Fruit fly (Drosophila melanogaster) whole organism, adult: Measurements from ENCODE around the gene CG5776.

Source experiments
- CG11617 ChIP-seq: fragments of 200-800 bp; sonication (Bioruptor generic); optimal IDR thresholded peaks from 2 replicates; lab custom pipeline; 2017; ENCODE audit warnings: mild to moderate bottlenecking, missing biosample characterization, missing genetic modification reagents, missing genetic modification characterization
- CG12768 ChIP-seq: fragments of 200-800 bp; sonication (Bioruptor generic); optimal IDR thresholded peaks from 2 replicates; lab custom pipeline; 2017; ENCODE audit warnings: missing biosample characterization, missing genetic modification characterization, mild to moderate bottlenecking, moderate library complexity, missing genetic modification reagents
- CG14711 ChIP-seq: fragments of 200-800 bp; sonication (Bioruptor generic); optimal IDR thresholded peaks from 2 replicates; lab custom pipeline; 2018; ENCODE audit warnings: missing biosample characterization, mild to moderate bottlenecking, missing genetic modification characterization, moderate library complexity
- CG1620 ChIP-seq: fragments of 200-800 bp; sonication (Bioruptor generic); optimal IDR thresholded peaks from 2 replicates; lab custom pipeline; 2016; ENCODE audit warnings: missing biosample characterization, missing genetic modification characterization
- CG33017 ChIP-seq: fragments of 200-800 bp; sonication (Bioruptor generic); optimal IDR thresholded peaks from 2 replicates; lab custom pipeline; 2018; ENCODE audit warnings: missing biosample characterization, mild to moderate bottlenecking, missing genetic modification characterization, moderate library complexity
- CG5204 ChIP-seq: fragments of 200-800 bp; sonication (Bioruptor generic); optimal IDR thresholded peaks from 2 replicates; lab custom pipeline; 2016; ENCODE audit warnings: missing biosample characterization, missing genetic modification characterization
- CG7045 ChIP-seq: fragments of 200-800 bp; sonication (Bioruptor generic); optimal IDR thresholded peaks from 2 replicates; lab custom pipeline; 2017; ENCODE audit warnings: missing biosample characterization, mild to moderate bottlenecking, missing genetic modification characterization
- CG7101 ChIP-seq: fragments of 200-800 bp; sonication (Bioruptor generic); optimal IDR thresholded peaks from 2 replicates; lab custom pipeline; 2018; ENCODE audit warnings: missing biosample characterization, mild to moderate bottlenecking, missing genetic modification characterization, moderate library complexity
- Clk ChIP-seq: fragments of 200-800 bp; sonication (Bioruptor generic); optimal IDR thresholded peaks from 2 replicates; lab custom pipeline; 2017; ENCODE audit warnings: missing biosample characterization, missing genetic modification characterization
- Crg-1 ChIP-seq: fragments of 200-800 bp; sonication (Bioruptor generic); optimal IDR thresholded peaks from 2 replicates; lab custom pipeline; 2016; ENCODE audit warnings: missing biosample characterization, missing genetic modification characterization
- Hr96 ChIP-seq: fragments of 200-800 bp; sonication (Bioruptor generic); optimal IDR thresholded peaks from 2 replicates; lab custom pipeline; 2016; ENCODE audit warnings: missing biosample characterization, missing genetic modification characterization
- Mnt ChIP-seq: fragments of 200-800 bp; sonication (Bioruptor generic); optimal IDR thresholded peaks from 2 replicates; lab custom pipeline; 2016; ENCODE audit warnings: missing biosample characterization, mild to moderate bottlenecking, missing genetic modification characterization
- bab1 ChIP-seq: fragments of 200-800 bp; sonication (Bioruptor generic); optimal IDR thresholded peaks from 3 replicates; lab custom pipeline; 2019; ENCODE audit warnings: missing biosample characterization, mild to moderate bottlenecking, missing genetic modification characterization, moderate library complexity
- cic ChIP-seq: fragments of 200-800 bp; sonication (Bioruptor generic); optimal IDR thresholded peaks from 2 replicates; lab custom pipeline; 2017; ENCODE audit warnings: missing biosample characterization, mild to moderate bottlenecking, missing genetic modification characterization, moderate library complexity
- cnc ChIP-seq, 2 experiments: fragments of >200 bp; optimal IDR thresholded peaks; 2 replicates each; lab custom pipeline; 2017
- kay ChIP-seq: fragments of 200-800 bp; sonication (Bioruptor generic); peaks from one replicate; lab custom pipeline; 2016; ENCODE audit warnings: missing biosample characterization, missing genetic modification characterization, borderline replicate concordance
- ovo ChIP-seq: fragments of 200-800 bp; sonication (Bioruptor generic); optimal IDR thresholded peaks from 2 replicates; lab custom pipeline; 2016; ENCODE audit warnings: missing biosample characterization, missing genetic modification characterization
- pad ChIP-seq: fragments of 200-800 bp; sonication (Bioruptor generic); optimal IDR thresholded peaks from 3 replicates; lab custom pipeline; 2017; ENCODE audit warnings: missing biosample characterization, missing genetic modification characterization, mild to moderate bottlenecking, moderate library complexity, missing genetic modification reagents
- tj ChIP-seq: fragments of 200-800 bp; sonication (Bioruptor generic); optimal IDR thresholded peaks from 3 replicates; lab custom pipeline; 2017; ENCODE audit warnings: missing biosample characterization, mild to moderate bottlenecking, missing genetic modification characterization, moderate library complexity
- toe ChIP-seq: fragments of 200-800 bp; sonication (Bioruptor generic); optimal IDR thresholded peaks from 2 replicates; lab custom pipeline; 2016; ENCODE audit warnings: missing biosample characterization, missing genetic modification characterization

CG5776 gene

DNA sequence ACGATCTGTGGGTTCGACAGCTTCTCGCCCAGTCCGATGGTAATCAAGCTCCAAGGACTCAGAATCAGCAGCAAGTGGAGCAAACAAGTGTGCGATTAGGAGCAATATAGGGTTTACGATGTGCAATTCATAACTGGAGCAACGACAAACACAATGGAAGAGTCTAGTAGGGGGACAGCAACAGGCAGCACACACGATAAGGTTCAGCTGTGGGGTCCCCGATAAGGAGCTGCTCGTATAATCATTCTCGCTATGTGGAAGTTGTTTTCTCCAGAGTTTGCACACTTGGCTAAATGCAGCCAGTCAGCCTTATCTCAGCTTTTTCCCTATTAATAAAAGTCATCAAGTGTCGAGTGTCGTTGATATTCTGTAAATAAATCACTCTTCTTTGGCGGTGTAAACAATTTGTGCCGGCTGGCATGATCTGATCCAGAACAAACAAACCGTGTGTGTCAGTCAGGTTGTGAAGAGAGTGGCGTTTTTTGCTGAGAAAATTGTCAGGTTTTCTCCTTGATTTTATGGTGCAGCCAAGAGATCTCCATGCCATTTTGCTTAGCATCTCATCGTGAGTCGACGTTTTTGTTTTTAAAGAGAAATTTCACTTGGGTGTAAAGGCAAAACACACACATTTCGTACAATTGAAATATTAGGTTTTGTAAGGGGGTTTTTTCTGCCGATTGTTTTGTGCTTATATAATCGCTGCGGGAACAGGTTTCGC lies 15.6 kb upstream of the CG5776 start:
- TF ChIP-seq Crg-1 (GFP tag; lab: Kevin White, UChicago) = no peak
- peak; percentile 0 for TF ChIP-seq pad (GFP tag; lab: Kevin White, UChicago)
- peak; percentile 19 for TF ChIP-seq Mnt (GFP tag; lab: Kevin White, UChicago)
- TF ChIP-seq toe = peak; percentile 1
- no peak for TF ChIP-seq CG5204 (GFP tag; lab: Kevin White, UChicago)
- peak; percentile 60 for TF ChIP-seq CG12768
- TF ChIP-seq bab1 (GFP tag; lab: Kevin White, UChicago) = no peak
- no peak for TF ChIP-seq CG7101
- peak; percentile 21 for TF ChIP-seq CG33017
- no peak for TF ChIP-seq Hr96 (GFP tag; lab: Kevin White, UChicago)
- peak; percentile 65 for TF ChIP-seq kay (GFP tag; lab: Kevin White, UChicago)
- TF ChIP-seq cic (GFP tag; lab: Kevin White, UChicago) = peak; percentile 91
- TF ChIP-seq cnc (optimal IDR thresholded peaks at IDR 0.05; lab: Kevin White, UChicago) = peak in 1 of 2 experiments; percentile 60
- no peak for TF ChIP-seq Clk (GFP tag; lab: Kevin White, UChicago)
- TF ChIP-seq CG11617 (GFP tag; lab: Kevin White, UChicago) = no peak
- no peak for TF ChIP-seq CG1620
- TF ChIP-seq ovo (GFP tag; lab: Kevin White, UChicago) = peak; percentile 18
- TF ChIP-seq CG7045 = no peak
- TF ChIP-seq CG14711 = peak; percentile 17
- peak; percentile 59 for TF ChIP-seq tj (GFP tag; lab: Kevin White, UChicago)

DNA sequence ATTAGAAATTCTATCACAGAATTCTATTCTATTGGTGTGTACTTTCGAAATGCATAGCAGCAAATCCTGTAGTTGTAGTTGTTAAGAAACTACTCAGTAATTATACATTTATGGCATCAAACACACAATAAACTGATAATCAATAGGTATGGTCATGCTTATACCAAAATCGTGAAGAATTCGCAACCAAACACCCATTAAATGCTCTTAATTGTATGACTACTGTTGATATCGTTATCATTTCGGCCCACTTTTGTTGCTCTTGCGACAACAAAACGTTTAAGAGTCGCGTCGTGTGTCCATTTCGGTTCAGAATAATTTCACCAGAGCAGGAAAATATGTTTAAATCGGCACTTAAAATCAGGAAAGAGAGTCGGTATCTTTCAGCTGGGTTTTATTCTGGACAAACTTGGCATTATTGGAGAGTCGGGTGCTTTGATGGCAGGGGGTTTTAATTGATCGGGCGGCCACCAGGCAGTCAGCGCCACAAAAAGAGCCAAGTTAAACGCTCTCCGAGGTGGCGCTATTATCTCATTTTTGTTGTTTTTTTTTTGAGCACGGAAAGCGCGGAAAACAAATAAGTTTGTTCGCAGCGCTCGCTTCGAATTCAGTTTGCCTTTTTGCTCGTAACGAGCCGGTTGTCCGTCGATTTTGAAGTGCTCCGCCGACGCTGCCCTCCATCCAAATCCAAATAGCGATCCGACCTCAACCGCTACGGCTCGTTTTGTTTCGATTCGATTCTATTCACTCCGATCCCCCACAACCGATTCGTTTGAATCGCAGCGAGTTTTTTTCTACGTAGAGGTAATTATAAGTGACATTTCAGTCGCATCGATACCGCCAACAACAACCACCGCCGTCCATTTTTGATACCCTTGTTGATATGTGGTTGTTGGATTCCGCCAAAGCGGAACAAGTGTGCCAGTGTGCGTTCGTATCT lies 14.5 kb upstream of the CG5776 start, which contains the start of gene MRP:
Gene MRP, plus strand, starts transcription at position 609 of the 940 bp plus-strand sequence.
- peak; percentile 6 for TF ChIP-seq bab1 (GFP tag; lab: Kevin White, UChicago)
- TF ChIP-seq ovo (GFP tag; lab: Kevin White, UChicago) = no peak
- peak; percentile 39 for TF ChIP-seq CG7045
- peak; percentile 36 for TF ChIP-seq Mnt (GFP tag; lab: Kevin White, UChicago)
- no peak for TF ChIP-seq CG5204 (GFP tag; lab: Kevin White, UChicago)
- peak; percentile 19 for TF ChIP-seq CG33017
- no peak for TF ChIP-seq pad (GFP tag; lab: Kevin White, UChicago)
- no peak for TF ChIP-seq Crg-1 (GFP tag; lab: Kevin White, UChicago)
- TF ChIP-seq toe = no peak
- peak; percentile 17 for TF ChIP-seq tj (GFP tag; lab: Kevin White, UChicago)
- no peak for TF ChIP-seq CG1620
- TF ChIP-seq Hr96 (GFP tag; lab: Kevin White, UChicago) = no peak
- TF ChIP-seq Clk (GFP tag; lab: Kevin White, UChicago) = no peak
- TF ChIP-seq cic (GFP tag; lab: Kevin White, UChicago) = peak; percentile 19
- no peak for TF ChIP-seq CG7101
- TF ChIP-seq CG11617 (GFP tag; lab: Kevin White, UChicago) = no peak
- TF ChIP-seq kay (GFP tag; lab: Kevin White, UChicago) = no peak
- no peak for TF ChIP-seq CG12768
- TF ChIP-seq CG14711 = no peak
- no peak for TF ChIP-seq cnc (optimal IDR thresholded peaks at IDR 0.05; lab: Kevin White, UChicago)

dm6 chr2L:12712852-12713251 lies 8.6 kb upstream of the CG5776 start, which contains the start of gene CG5787:
CG5787 (minus strand) TSS chr2L:12712952.
- TF ChIP-seq CG14711 = no peak
- TF ChIP-seq CG5204 (GFP tag; lab: Kevin White, UChicago) = no peak
- TF ChIP-seq bab1 (GFP tag; lab: Kevin White, UChicago) = no peak
- TF ChIP-seq cnc (optimal IDR thresholded peaks at IDR 0.05; lab: Kevin White, UChicago) = no peak
- no peak for TF ChIP-seq CG11617 (GFP tag; lab: Kevin White, UChicago)
- TF ChIP-seq Mnt (GFP tag; lab: Kevin White, UChicago) = no peak
- no peak for TF ChIP-seq cic (GFP tag; lab: Kevin White, UChicago)
- TF ChIP-seq Crg-1 (GFP tag; lab: Kevin White, UChicago) = no peak
- TF ChIP-seq tj (GFP tag; lab: Kevin White, UChicago) = no peak
- TF ChIP-seq ovo (GFP tag; lab: Kevin White, UChicago) = no peak
- TF ChIP-seq CG33017 = no peak
- no peak for TF ChIP-seq CG1620
- no peak for TF ChIP-seq pad (GFP tag; lab: Kevin White, UChicago)
- TF ChIP-seq kay (GFP tag; lab: Kevin White, UChicago) = no peak
- TF ChIP-seq CG7101 = no peak
- TF ChIP-seq CG7045 = no peak
- TF ChIP-seq CG12768 = no peak
- no peak for TF ChIP-seq Hr96 (GFP tag; lab: Kevin White, UChicago)
- TF ChIP-seq toe = no peak
- no peak for TF ChIP-seq Clk (GFP tag; lab: Kevin White, UChicago)

DNA sequence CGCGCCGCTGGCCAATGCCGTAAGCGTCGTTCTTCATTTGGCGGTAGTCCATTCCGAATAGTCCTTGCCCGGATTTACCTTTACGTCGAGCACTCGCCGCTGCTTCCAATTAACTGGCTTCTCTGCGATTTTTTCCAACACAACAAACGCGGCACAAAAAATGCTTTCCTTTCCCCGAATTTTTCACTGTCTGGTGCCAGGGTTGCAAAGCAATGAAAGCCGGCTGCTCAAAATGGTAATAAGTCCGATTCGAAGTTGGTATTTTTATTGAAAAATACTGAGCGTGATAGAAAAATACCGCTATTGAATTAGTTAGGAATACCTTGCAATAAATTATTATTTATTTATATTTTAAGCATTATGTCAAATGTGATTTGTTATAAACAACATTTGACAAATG lies 8.0 kb upstream of the CG5776 start:
- TF ChIP-seq CG14711 (peak; percentile 42), ovo (GFP tag; lab: Kevin White, UChicago) (no peak), CG5204 (GFP tag; lab: Kevin White, UChicago) (no peak)

- TF ChIP-seq Clk (GFP tag; lab: Kevin White, UChicago) (no peak), CG7045 (no peak), cic (GFP tag; lab: Kevin White, UChicago) (no peak), pad (GFP tag; lab: Kevin White, UChicago) (no peak), Crg-1 (GFP tag; lab: Kevin White, UChicago) (no peak), CG7101 (no peak), CG5204 (GFP tag; lab: Kevin White, UChicago) (no peak), cnc (optimal IDR thresholded peaks at IDR 0.05; lab: Kevin White, UChicago) (no peak)
Measured at dm6 chr2L:12708576-12708975, 4.3 kb upstream of the CG5776 start.
